Worm (Caenorhabditis elegans) whole organism, dauer: ENCODE measurements around the gene lgc-14.

Source experiments
- unc-62 ChIP-seq: sonication (generic microtip); optimal IDR thresholded peaks from 2 replicates; lab custom pipeline; 2017; ENCODE audit warnings: missing biosample characterization, missing genetic modification reagents, missing genetic modification characterization

Gene lgc-14

ce11 chrX:12111213-12111612 lies at the start of gene lgc-14:
lgc-14 (plus strand) TSS chrX:12111513.
- TF ChIP-seq unc-62 (GFP tag; lab: Kevin White, UChicago): no peak

ce11 chrX:12064908-12065307 lies 46.4 kb upstream of the lgc-14 start, which contains the start of gene lgc-23:
lgc-23 (plus strand) TSS chrX:12065208.
- TF ChIP-seq unc-62 (GFP tag; lab: Kevin White, UChicago): no peak

- no peak for TF ChIP-seq unc-62 (GFP tag; lab: Kevin White, UChicago)
Measured at ce11 chrX:12068250-12068649, 43.1 kb upstream of the lgc-14 start, which contains the start of gene lgc-24. lgc-24 (plus strand) TSS chrX:12068550.

ce11 chrX:12073764-12074163 lies 37.5 kb upstream of the lgc-14 start, which contains the start of gene tmem-145:
tmem-145 (minus strand) TSS chrX:12073864.
- no peak for TF ChIP-seq unc-62 (GFP tag; lab: Kevin White, UChicago)

ce11 chrX:12080581-12081162 lies 30.6 kb upstream of the lgc-14 start:
- no peak for TF ChIP-seq unc-62 (GFP tag; lab: Kevin White, UChicago)

- TF ChIP-seq unc-62 (GFP tag; lab: Kevin White, UChicago): no peak
Measured at ce11 chrX:12081250-12081649, 30.1 kb upstream of the lgc-14 start.

- no peak for TF ChIP-seq unc-62 (GFP tag; lab: Kevin White, UChicago)
Measured at ce11 chrX:12082813-12083212, 28.5 kb upstream of the lgc-14 start.

- TF ChIP-seq unc-62 (GFP tag; lab: Kevin White, UChicago): no peak
Measured at ce11 chrX:12086297-12086696, 25.0 kb upstream of the lgc-14 start.

ce11 chrX:12092621-12093020 lies 18.7 kb upstream of the lgc-14 start:
- TF ChIP-seq unc-62 (GFP tag; lab: Kevin White, UChicago): no peak

ce11 chrX:12093043-12093442 lies 18.3 kb upstream of the lgc-14 start, which contains the start of gene W03G11.4:
W03G11.4 (minus strand) TSS chrX:12093143.
- no peak for TF ChIP-seq unc-62 (GFP tag; lab: Kevin White, UChicago)

- TF ChIP-seq unc-62 (GFP tag; lab: Kevin White, UChicago): no peak
Measured at ce11 chrX:12093992-12094391, 17.3 kb upstream of the lgc-14 start.

- TF ChIP-seq unc-62 (GFP tag; lab: Kevin White, UChicago): no peak
Measured at ce11 chrX:12095200-12095599, 16.1 kb upstream of the lgc-14 start.

ce11 chrX:12097995-12098394 lies 13.3 kb upstream of the lgc-14 start:
- no peak for TF ChIP-seq unc-62 (GFP tag; lab: Kevin White, UChicago)

- no peak for TF ChIP-seq unc-62 (GFP tag; lab: Kevin White, UChicago)
Measured at ce11 chrX:12103712-12104111, 7.6 kb upstream of the lgc-14 start, which contains the start of gene W03G11.3. W03G11.3 (minus strand) TSS chrX:12103812.

- TF ChIP-seq unc-62 (GFP tag; lab: Kevin White, UChicago): no peak
Measured at ce11 chrX:12104630-12105029, 6.7 kb upstream of the lgc-14 start, which contains the start of gene col-181. col-181 (plus strand) TSS chrX:12104930.

ce11 chrX:12105458-12105857 lies 5.9 kb upstream of the lgc-14 start:
- no peak for TF ChIP-seq unc-62 (GFP tag; lab: Kevin White, UChicago)

ce11 chrX:12106004-12106403 lies 5.3 kb upstream of the lgc-14 start:
- no peak for TF ChIP-seq unc-62 (GFP tag; lab: Kevin White, UChicago)
